Fruit fly (Drosophila melanogaster) whole organism, embryonic: ENCODE results near the gene CG5388.
A peak's percentile ranks its signal among the peaks of the same experiment; 100 is the strongest.

Experiments
- Antp ChIP-seq: fragments of 200-800 bp; sonication (Bioruptor generic); optimal IDR thresholded peaks from 3 replicates; lab custom pipeline; 2016; ENCODE audit warnings: missing biosample characterization, missing genetic modification characterization
- BEAF-32 ChIP-seq: fragments of 200-800 bp; sonication (Bioruptor generic); optimal IDR thresholded peaks from 3 replicates; lab custom pipeline; 2017; ENCODE audit warnings: missing biosample characterization, missing genetic modification characterization, mild to moderate bottlenecking, moderate library complexity, missing genetic modification reagents
- CG10565 ChIP-seq: fragments of 200-800 bp; sonication (Bioruptor generic); optimal IDR thresholded peaks from 3 replicates; lab custom pipeline; 2016; ENCODE audit warnings: missing biosample characterization, mild to moderate bottlenecking, missing genetic modification characterization
- CG11093 ChIP-seq: fragments of 200-800 bp; sonication (Bioruptor generic); IDR thresholded peaks from 3 replicates; pipeline ENCODE4 v1.3.6; 2022; ENCODE audit warnings: missing biosample characterization, missing genetic modification characterization
- CG12391 ChIP-seq: fragments of 200-800 bp; sonication (Bioruptor generic); optimal IDR thresholded peaks from 3 replicates; lab custom pipeline; 2018; ENCODE audit warnings: missing biosample characterization, mild to moderate bottlenecking, missing genetic modification characterization, moderate library complexity
- CG12942 ChIP-seq: fragments of 200-800 bp; sonication (Bioruptor generic); optimal IDR thresholded peaks from 3 replicates; lab custom pipeline; 2016; ENCODE audit warnings: missing biosample characterization, missing genetic modification characterization
- CG13287 ChIP-seq: fragments of 200-800 bp; sonication (Bioruptor generic); IDR thresholded peaks from 2 replicates; pipeline ENCODE4 v1.3.6; 2022; ENCODE audit warnings: missing biosample characterization, missing genetic modification characterization; ENCODE audit not compliant: partially characterized antibody
- CG1529 ChIP-seq: fragments of 200-800 bp; sonication (Bioruptor generic); optimal IDR thresholded peaks from 3 replicates; lab custom pipeline; 2018; ENCODE audit warnings: missing biosample characterization, missing genetic modification characterization
- CG16815 ChIP-seq: fragments of 200-800 bp; sonication (Bioruptor generic); optimal IDR thresholded peaks from 3 replicates; lab custom pipeline; 2017; ENCODE audit warnings: missing biosample characterization, mild to moderate bottlenecking, missing genetic modification characterization
- CG17568 ChIP-seq: fragments of 200-800 bp; sonication (Bioruptor generic); optimal IDR thresholded peaks from 2 replicates; lab custom pipeline; 2018; ENCODE audit warnings: missing biosample characterization, mild to moderate bottlenecking, missing genetic modification characterization, moderate library complexity
- CG17802 ChIP-seq: fragments of 200-800 bp; sonication (Bioruptor generic); optimal IDR thresholded peaks from 2 replicates; lab custom pipeline; 2018; ENCODE audit warnings: missing biosample characterization, mild to moderate bottlenecking, missing genetic modification characterization, moderate library complexity
- CG17829 ChIP-seq: fragments of 200-800 bp; optimal IDR thresholded peaks from 2 replicates; lab custom pipeline; 2019; ENCODE audit warnings: missing biosample characterization, mild to moderate bottlenecking, missing genetic modification characterization, moderate library complexity
- CG2202 ChIP-seq: fragments of 200-800 bp; sonication (Bioruptor generic); optimal IDR thresholded peaks from 2 replicates; lab custom pipeline; 2018; ENCODE audit warnings: missing biosample characterization, mild to moderate bottlenecking, missing genetic modification characterization
- CG30403 ChIP-seq: fragments of 200-800 bp; sonication (Bioruptor generic); optimal IDR thresholded peaks from 3 replicates; lab custom pipeline; 2016; ENCODE audit warnings: missing biosample characterization, missing genetic modification characterization
- CG33213 ChIP-seq: fragments of 200-800 bp; sonication (Bioruptor generic); optimal IDR thresholded peaks from 3 replicates; lab custom pipeline; 2016; ENCODE audit warnings: missing biosample characterization, missing genetic modification characterization
- CG3847 ChIP-seq: fragments of 200-800 bp; sonication (Bioruptor generic); IDR thresholded peaks from 2 replicates; pipeline ENCODE4 v1.3.6; 2022; ENCODE audit warnings: missing biosample characterization, missing genetic modification characterization
- CG7786 ChIP-seq: fragments of 200-800 bp; sonication (Bioruptor generic); optimal IDR thresholded peaks from 2 replicates; lab custom pipeline; 2016; ENCODE audit warnings: missing biosample characterization, missing genetic modification characterization
- CG8388 ChIP-seq: fragments of 200-800 bp; sonication (Bioruptor generic); optimal IDR thresholded peaks from 2 replicates; lab custom pipeline; 2019; ENCODE audit warnings: missing biosample characterization, mild to moderate bottlenecking, missing genetic modification characterization, moderate library complexity
- CG9437 ChIP-seq: fragments of 200-800 bp; sonication (Bioruptor generic); optimal IDR thresholded peaks from 2 replicates; lab custom pipeline; 2018; ENCODE audit warnings: missing biosample characterization, mild to moderate bottlenecking, missing genetic modification characterization
- Camta ChIP-seq: fragments of 200-800 bp; sonication (Bioruptor generic); optimal IDR thresholded peaks from 2 replicates; lab custom pipeline; 2016; ENCODE audit warnings: missing biosample characterization, missing genetic modification characterization
- Dll ChIP-seq: fragments of 200-800 bp; sonication (Bioruptor generic); IDR thresholded peaks from 4 replicates; pipeline ENCODE4 v1.3.6; 2022; ENCODE audit warnings: missing biosample characterization, missing genetic modification characterization; ENCODE audit not compliant: partially characterized antibody
- Lpt ChIP-seq: fragments of >200 bp; optimal IDR thresholded peaks from 2 replicates; lab custom pipeline; 2018; ENCODE audit warnings: missing biosample characterization, missing genetic modification characterization
- MBD-R2 ChIP-seq: fragments of 200-800 bp; sonication (Bioruptor generic); IDR thresholded peaks from 2 replicates; pipeline ENCODE4 v1.3.6; 2022; ENCODE audit warnings: missing biosample characterization, missing genetic modification characterization
- MTF-1 ChIP-seq: fragments of 200-800 bp; sonication (Bioruptor generic); optimal IDR thresholded peaks from 2 replicates; lab custom pipeline; 2018; ENCODE audit warnings: missing biosample characterization, mild to moderate bottlenecking, missing genetic modification characterization, borderline replicate concordance
- Mes4 ChIP-seq: fragments of 200-800 bp; sonication (Bioruptor generic); optimal IDR thresholded peaks from 2 replicates; lab custom pipeline; 2016; ENCODE audit warnings: missing biosample characterization, missing genetic modification characterization
- Oaz ChIP-seq: fragments of 200-800 bp; sonication (Bioruptor generic); IDR thresholded peaks from 2 replicates; pipeline ENCODE4 v1.3.6; 2022; ENCODE audit warnings: missing biosample characterization, missing genetic modification characterization
- Scr ChIP-seq: fragments of 200-800 bp; sonication (Bioruptor generic); IDR thresholded peaks from 2 replicates; pipeline ENCODE4 v1.3.6; 2022; ENCODE audit warnings: missing biosample characterization, missing genetic modification characterization; ENCODE audit not compliant: partially characterized antibody
- Sry-β ChIP-seq: fragments of 200-800 bp; sonication (Bioruptor generic); optimal IDR thresholded peaks from 2 replicates; lab custom pipeline; 2018; ENCODE audit warnings: missing biosample characterization, mild to moderate bottlenecking, missing genetic modification characterization, moderate library complexity
- TFAM ChIP-seq: fragments of 200-800 bp; sonication (Bioruptor generic); optimal IDR thresholded peaks from 2 replicates; lab custom pipeline; 2017; ENCODE audit warnings: missing biosample characterization, missing genetic modification characterization, inconsistent platforms
- Tbp ChIP-seq: fragments of >200 bp; optimal IDR thresholded peaks from 2 replicates; lab custom pipeline; 2018; ENCODE audit warnings: missing biosample characterization, missing genetic modification characterization
- bab2 ChIP-seq: fragments of 200-800 bp; sonication (Bioruptor generic); optimal IDR thresholded peaks from 2 replicates; lab custom pipeline; 2016; ENCODE audit warnings: missing biosample characterization, missing genetic modification characterization
- corto ChIP-seq: fragments of 200-800 bp; sonication (Bioruptor generic); optimal IDR thresholded peaks from 2 replicates; lab custom pipeline; 2016; ENCODE audit warnings: missing biosample characterization, mild to moderate bottlenecking, missing genetic modification characterization, moderate library complexity
- crc ChIP-seq: fragments of 200-800 bp; sonication (Bioruptor generic); optimal IDR thresholded peaks from 2 replicates; lab custom pipeline; 2016; ENCODE audit warnings: missing biosample characterization, missing genetic modification characterization
- cwo ChIP-seq: fragments of 200-800 bp; sonication (Bioruptor generic); optimal IDR thresholded peaks from 3 replicates; lab custom pipeline; 2017; ENCODE audit warnings: missing biosample characterization, missing genetic modification characterization, mild to moderate bottlenecking, moderate library complexity, missing genetic modification reagents
- dimm ChIP-seq: fragments of 200-800 bp; sonication (Bioruptor generic); IDR thresholded peaks from 2 replicates; pipeline ENCODE4 v1.3.6; 2022; ENCODE audit warnings: missing biosample characterization, missing genetic modification characterization
- dmrt99B ChIP-seq: fragments of 200-800 bp; sonication (Bioruptor generic); optimal IDR thresholded peaks from 2 replicates; lab custom pipeline; 2018; ENCODE audit warnings: missing biosample characterization, mild to moderate bottlenecking, missing genetic modification characterization, moderate library complexity
- jing ChIP-seq: fragments of 200-800 bp; sonication (Bioruptor generic); optimal IDR thresholded peaks from 2 replicates; lab custom pipeline; 2018; ENCODE audit warnings: missing biosample characterization, mild to moderate bottlenecking, missing genetic modification characterization
- lab ChIP-seq: fragments of 200-800 bp; sonication (Bioruptor generic); optimal IDR thresholded peaks from 3 replicates; lab custom pipeline; 2017; ENCODE audit warnings: missing biosample characterization, missing genetic modification characterization, mild to moderate bottlenecking, moderate library complexity, missing genetic modification reagents
- luna ChIP-seq: fragments of 200-800 bp; sonication (Bioruptor generic); optimal IDR thresholded peaks from 2 replicates; lab custom pipeline; 2016; ENCODE audit warnings: missing biosample characterization, missing genetic modification characterization
- nau ChIP-seq: fragments of 200-800 bp; sonication (Bioruptor generic); optimal IDR thresholded peaks from 3 replicates; lab custom pipeline; 2017; ENCODE audit warnings: missing biosample characterization, mild to moderate bottlenecking, missing genetic modification characterization, missing genetic modification reagents
- nom ChIP-seq: fragments of 200-800 bp; sonication (Bioruptor generic); optimal IDR thresholded peaks from 2 replicates; lab custom pipeline; 2017; ENCODE audit warnings: missing biosample characterization, missing genetic modification characterization, mild to moderate bottlenecking, moderate library complexity, missing genetic modification reagents
- slbo ChIP-seq: fragments of 200-800 bp; sonication (Bioruptor generic); IDR thresholded peaks from 2 replicates; pipeline ENCODE4 v1.3.6; 2022; ENCODE audit warnings: missing biosample characterization, missing genetic modification characterization
- sr ChIP-seq: fragments of 200-800 bp; sonication (Bioruptor generic); IDR thresholded peaks from 3 replicates; pipeline ENCODE4 v1.3.6; 2022; ENCODE audit warnings: missing biosample characterization, missing genetic modification characterization
- stc ChIP-seq: fragments of 200-800 bp; sonication (Bioruptor generic); IDR thresholded peaks from 2 replicates; pipeline ENCODE4 v1.3.6; 2022; ENCODE audit warnings: missing biosample characterization, missing genetic modification characterization
- tap ChIP-seq: fragments of 200-800 bp; optimal IDR thresholded peaks from 3 replicates; lab custom pipeline; 2019; ENCODE audit warnings: missing biosample characterization, mild to moderate bottlenecking, missing genetic modification characterization, moderate library complexity
- trem ChIP-seq: fragments of 200-800 bp; optimal IDR thresholded peaks from 3 replicates; lab custom pipeline; 2019; ENCODE audit warnings: missing biosample characterization, mild to moderate bottlenecking, missing genetic modification characterization, moderate library complexity
- twi ChIP-seq: fragments of 200-800 bp; optimal IDR thresholded peaks from 2 replicates; lab custom pipeline; 2019; ENCODE audit warnings: missing biosample characterization, mild to moderate bottlenecking, missing genetic modification characterization, moderate library complexity
- unpg ChIP-seq: fragments of 200-800 bp; sonication (Bioruptor generic); optimal IDR thresholded peaks from 3 replicates; lab custom pipeline; 2018; ENCODE audit warnings: missing biosample characterization, mild to moderate bottlenecking, missing genetic modification characterization, moderate library complexity
- wdn ChIP-seq: fragments of 200-800 bp; sonication (Bioruptor generic); IDR thresholded peaks from 2 replicates; pipeline ENCODE4 v1.3.6; 2022; ENCODE audit warnings: missing biosample characterization, missing genetic modification characterization
- zen2 ChIP-seq: fragments of 200-800 bp; sonication (Bioruptor generic); IDR thresholded peaks from 3 replicates; pipeline ENCODE4 v1.3.6; 2022; ENCODE audit warnings: missing biosample characterization, missing genetic modification characterization; ENCODE audit not compliant: partially characterized antibody

The CG5388 gene

dm6 chr3R:22358810-22359209, 18.7 kb upstream of the CG5388 start (continued):
- TF ChIP-seq MBD-R2 (peak; percentile 18; the same call in 1 of the 2 replicates), cwo (GFP tag; lab: Kevin White, UChicago) (peak; percentile 54), lab (GFP tag; lab: Kevin White, UChicago) (peak; percentile 69), CG1529 (GFP tag; lab: Kevin White, UChicago) (peak; percentile 81), CG11093 (GFP tag; lab: Robert Waterston, UW) (peak; percentile 54; the same call in 2 of the 3 replicates), Sry-β (GFP tag; lab: Kevin White, UChicago) (peak; percentile 42), twi (tag; lab: Kevin White, UChicago) (peak; percentile 42), CG9437 (GFP tag; lab: Kevin White, UChicago) (no peak), dmrt99B (tag; lab: Kevin White, UChicago) (peak; percentile 62), CG10565 (GFP tag; lab: Kevin White, UChicago) (peak; percentile 12), nom (GFP tag; lab: Kevin White, UChicago) (peak; percentile 44), slbo (GFP tag; lab: Robert Waterston, UW) (peak; percentile 48; the same call in 1 of the 2 replicates), Scr (GFP tag; lab: Robert Waterston, UW) (no peak), CG8388 (GFP tag; lab: Kevin White, UChicago) (peak; percentile 37), Mes4 (GFP tag; lab: Kevin White, UChicago) (peak; percentile 62), CG2202 (tag; lab: Kevin White, UChicago) (peak; percentile 82), CG33213 (peak; percentile 51), crc (GFP tag; lab: Kevin White, UChicago) (no peak), wdn (0 out of 2 replicates have a peak, but pooled peaks have one; percentile 11), CG3847 (GFP tag; lab: Robert Waterston, UW) (peak; percentile 39), CG13287 (GFP tag; lab: Robert Waterston, UW) (no peak), nau (peak; percentile 86), CG7786 (GFP tag; lab: Kevin White, UChicago) (peak; percentile 28), BEAF-32 (no peak), zen2 (no peak), Lpt (GFP tag; lab: Kevin White, UChicago) (no peak), Dll (GFP tag; lab: Robert Waterston, UW) (no peak), trem (peak; percentile 52), Antp (peak; percentile 20), dimm (GFP tag; lab: Robert Waterston, UW) (no peak), unpg (GFP tag; lab: Kevin White, UChicago) (peak; percentile 69), CG17568 (GFP tag; lab: Kevin White, UChicago) (peak; percentile 74), Tbp (GFP tag; lab: Kevin White, UChicago) (no peak), Oaz (GFP tag; lab: Robert Waterston, UW) (no peak), CG16815 (peak; percentile 38), CG12942 (peak; percentile 59), tap (tag; lab: Kevin White, UChicago) (peak; percentile 73), Camta (GFP tag; lab: Kevin White, UChicago) (peak; percentile 38), bab2 (GFP tag; lab: Kevin White, UChicago) (peak; percentile 70), corto (no peak), TFAM (GFP tag; lab: Kevin White, UChicago) (peak; percentile 17), CG30403 (GFP tag; lab: Kevin White, UChicago) (peak; percentile 39), CG17802 (tag; lab: Kevin White, UChicago) (peak; percentile 63), CG12391 (peak; percentile 73), CG17829 (tag; lab: Kevin White, UChicago) (peak; percentile 78), MTF-1 (GFP tag; lab: Kevin White, UChicago) (peak; percentile 44), luna (GFP tag; lab: Kevin White, UChicago) (no peak), jing (GFP tag; lab: Kevin White, UChicago) (peak; percentile 23), sr (GFP tag; lab: Robert Waterston, UW) (peak; percentile 22; the same call in 1 of the 3 replicates), stc (GFP tag; lab: Robert Waterston, UW) (peak; percentile 62)
